Worm (Caenorhabditis elegans): ENCODE data around the gene T13C5.3.

- TF ChIP-seq flt-1 (GFP tag; IDR thresholded peaks at IDR 0.05) (no peak), klf-2 (GFP tag; conservative IDR thresholded peaks at IDR 0.05) (no peak)
Measured at ce11 chrX:6203315-6203714, 25.0 kb downstream of the T13C5.3 start.
